Worm (Caenorhabditis elegans) whole organism, young adult: ENCODE results near the gene F09E5.8.

Experiments used
- B0035.1 ChIP-seq: sonication (generic microtip); optimal IDR thresholded peaks from 2 replicates; lab custom pipeline; 2016; ENCODE audit warnings: missing genetic modification characterization, mild to moderate bottlenecking, missing compliant biosample characterization, missing genotype, missing genetic modification reagents
- C06A6.2 ChIP-seq: fragments of 200-800 bp; sonication (Bioruptor generic); conservative IDR thresholded peaks from 2 replicates; pipeline ENCODE4 v1.3.6; 2022; ENCODE audit warnings: missing genetic modification characterization, missing compliant biosample characterization
- C17E4.6 ChIP-seq: fragments of 200-800 bp; sonication (Bioruptor generic); IDR thresholded peaks from 2 replicates; pipeline ENCODE4 v1.3.6; 2022; ENCODE audit warnings: missing genetic modification reagents, missing genetic modification characterization, missing compliant biosample characterization
- F49E8.2 ChIP-seq: sonication (generic microtip); optimal IDR thresholded peaks from 3 replicates; lab custom pipeline; 2017; ENCODE audit warnings: missing genetic modification characterization, mild to moderate bottlenecking, missing compliant biosample characterization, antibody characterized with exemption, moderate library complexity; ENCODE audit not compliant: insufficient read depth
- F57A8.1 ChIP-seq: fragments of 200-800 bp; sonication (Bioruptor generic); optimal IDR thresholded peaks from 2 replicates; lab custom pipeline; 2018; ENCODE audit warnings: mild to moderate bottlenecking, missing genetic modification characterization, moderate library complexity, missing compliant biosample characterization
- Y53F4B.3 ChIP-seq: fragments of 200-800 bp; sonication (Bioruptor generic); IDR thresholded peaks from 2 replicates; pipeline ENCODE4 v1.3.6; 2022; ENCODE audit warnings: missing genetic modification reagents, missing genetic modification characterization, missing compliant biosample characterization
- Y53G8AR.9 ChIP-seq: fragments of 200-800 bp; sonication (Bioruptor generic); conservative IDR thresholded peaks from 2 replicates; pipeline ENCODE4 v1.3.6; 2022; ENCODE audit warnings: missing genetic modification reagents, missing genetic modification characterization, missing compliant biosample characterization
- Y56A3A.18 ChIP-seq: fragments of 200-800 bp; sonication (Bioruptor generic); IDR thresholded peaks from 2 replicates; pipeline ENCODE4 v1.3.6; 2022; ENCODE audit warnings: missing genetic modification reagents, missing genetic modification characterization, missing compliant biosample characterization
- Y67H2A.10 ChIP-seq: fragments of 200-800 bp; sonication (Bioruptor generic); conservative IDR thresholded peaks from 2 replicates; pipeline ENCODE4 v1.3.6; 2022; ENCODE audit warnings: missing genetic modification reagents, missing genetic modification characterization, missing compliant biosample characterization
- Y79H2A.3 ChIP-seq: fragments of 200-800 bp; sonication (Bioruptor generic); conservative IDR thresholded peaks from 2 replicates; pipeline ENCODE4 v1.3.6; 2022; ENCODE audit warnings: missing genetic modification reagents, missing genetic modification characterization, missing compliant biosample characterization
- akir-1 ChIP-seq: fragments of 200-800 bp; sonication (Bioruptor generic); optimal IDR thresholded peaks from 2 replicates; lab custom pipeline; 2018; ENCODE audit warnings: mild to moderate bottlenecking, missing genetic modification characterization, moderate library complexity, missing compliant biosample characterization
- atf-7 ChIP-seq: sonication (generic microtip); optimal IDR thresholded peaks from 2 replicates; lab custom pipeline; 2017; ENCODE audit warnings: mild to moderate bottlenecking, missing genetic modification characterization, missing compliant biosample characterization
- attf-6 ChIP-seq: fragments of 200-800 bp; sonication (Bioruptor generic); IDR thresholded peaks from 2 replicates; pipeline ENCODE4 v1.3.6; 2022; ENCODE audit warnings: missing genetic modification reagents, missing genetic modification characterization, missing compliant biosample characterization
- cebp-2 ChIP-seq: fragments of 200-800 bp; sonication (Bioruptor generic); IDR thresholded peaks from 2 replicates; pipeline ENCODE4 v1.3.6; 2022; ENCODE audit warnings: missing genetic modification characterization, missing compliant biosample characterization
- ceh-100 ChIP-seq: fragments of 200-800 bp; sonication (Bioruptor generic); IDR thresholded peaks from 2 replicates; pipeline ENCODE4 v1.3.6; 2022; ENCODE audit warnings: missing genetic modification reagents, missing genetic modification characterization, missing compliant biosample characterization
- ceh-79 ChIP-seq: sonication (generic microtip); optimal IDR thresholded peaks from 2 replicates; lab custom pipeline; 2017; ENCODE audit warnings: mild to moderate bottlenecking, missing genetic modification characterization, missing compliant biosample characterization
- ceh-91 ChIP-seq: fragments of 200-800 bp; sonication (Bioruptor generic); IDR thresholded peaks from 2 replicates; pipeline ENCODE4 v1.3.6; 2022; ENCODE audit warnings: missing genetic modification reagents, missing genetic modification characterization, missing compliant biosample characterization
- dpff-1 ChIP-seq: sonication (generic microtip); optimal IDR thresholded peaks from 2 replicates; lab custom pipeline; 2017; ENCODE audit warnings: mild to moderate bottlenecking, missing genetic modification characterization, missing compliant biosample characterization
- egl-44 ChIP-seq: fragments of 200-800 bp; sonication (Bioruptor generic); IDR thresholded peaks from 2 replicates; pipeline ENCODE4 v1.3.6; 2022; ENCODE audit warnings: missing genetic modification reagents, missing genetic modification characterization, missing compliant biosample characterization
- fkh-3 ChIP-seq: sonication (generic microtip); optimal IDR thresholded peaks from 2 replicates; lab custom pipeline; 2016; ENCODE audit warnings: mild to moderate bottlenecking, missing genetic modification characterization, missing compliant biosample characterization
- him-1 ChIP-seq: sonication (generic microtip); optimal IDR thresholded peaks from 2 replicates; lab custom pipeline; 2016; ENCODE audit warnings: missing genotype, missing genetic modification reagents, missing genetic modification characterization, missing compliant biosample characterization
- hlh-12 ChIP-seq: sonication (generic microtip); optimal IDR thresholded peaks from 2 replicates; lab custom pipeline; 2016; ENCODE audit warnings: missing genetic modification characterization, missing compliant biosample characterization
- hmg-20 ChIP-seq: fragments of 200-800 bp; sonication (Bioruptor generic); IDR thresholded peaks from 2 replicates; pipeline ENCODE4 v1.3.6; 2022; ENCODE audit warnings: missing genetic modification reagents, missing genetic modification characterization, missing compliant biosample characterization
- hsf-1 ChIP-seq: fragments of 200-800 bp; sonication (Bioruptor generic); IDR thresholded peaks from 2 replicates; pipeline ENCODE4 v1.3.6; 2022; ENCODE audit warnings: missing genetic modification reagents, missing genetic modification characterization, missing compliant biosample characterization
- lag-1 ChIP-seq: fragments of 200-800 bp; sonication (Bioruptor generic); IDR thresholded peaks from 2 replicates; pipeline ENCODE4 v1.3.6; 2022; ENCODE audit warnings: missing genetic modification reagents, missing genetic modification characterization, missing compliant biosample characterization
- let-607 ChIP-seq, 2 experiments: fragments of 200-800 bp in 1 of 2; sonication (Bioruptor generic) in 1 of 2; sonication (generic microtip) in 1 of 2; optimal IDR thresholded peaks; 2 replicates each; lab custom pipeline; 2016 to 2018; ENCODE audit warnings: mild to moderate bottlenecking in 2 of 2, missing compliant biosample characterization in 2 of 2, missing genetic modification characterization in 2 of 2, moderate library complexity in 2 of 2, missing genotype in 1 of 2
- lin-35 ChIP-seq, 3 experiments: fragments of 150-350 bp in 2 of 3; sonication (generic microtip) in 1 of 3; optimal IDR thresholded peaks; 2 replicates each; lab custom pipeline; 2014 to 2018; ENCODE audit warnings: missing biosample characterization in 3 of 3, missing genetic modification characterization in 3 of 3, missing genetic modification reagents in 3 of 3
- lin-54 ChIP-seq: fragments of 200-800 bp; sonication (Bioruptor generic); optimal IDR thresholded peaks from 2 replicates; lab custom pipeline; 2018; ENCODE audit warnings: mild to moderate bottlenecking, missing genetic modification characterization, missing compliant biosample characterization
- lsl-1 ChIP-seq: fragments of 200-800 bp; sonication (Bioruptor generic); optimal IDR thresholded peaks from 2 replicates; lab custom pipeline; 2018; ENCODE audit warnings: mild to moderate bottlenecking, missing genetic modification characterization, moderate library complexity, missing compliant biosample characterization
- mes-4 ChIP-seq: sonication (generic microtip); optimal IDR thresholded peaks from 2 replicates; lab custom pipeline; 2016; ENCODE audit warnings: missing genotype, missing genetic modification characterization, missing compliant biosample characterization
- nfya-2 ChIP-seq: fragments of 200-800 bp; sonication (Bioruptor generic); IDR thresholded peaks from 2 replicates; pipeline ENCODE4 v1.3.6; 2022; ENCODE audit warnings: missing genetic modification reagents, missing genetic modification characterization, missing compliant biosample characterization
- nfyb-1 ChIP-seq: fragments of 200-800 bp; sonication (Bioruptor generic); IDR thresholded peaks from 2 replicates; pipeline ENCODE4 v1.3.6; 2022; ENCODE audit warnings: missing genetic modification reagents, missing genetic modification characterization, missing compliant biosample characterization
- nhr-80 ChIP-seq: sonication (generic microtip); optimal IDR thresholded peaks from 2 replicates; lab custom pipeline; 2016; ENCODE audit warnings: missing genetic modification characterization, missing compliant biosample characterization
- pha-4 ChIP-seq: fragments of 150-350 bp; sonication (generic microtip); optimal IDR thresholded peaks from 2 replicates; lab custom pipeline; 2014; ENCODE audit warnings: missing biosample characterization, missing genetic modification reagents, missing genetic modification characterization
- rcor-1 ChIP-seq: fragments of 200-800 bp; sonication (Bioruptor generic); IDR thresholded peaks from 2 replicates; pipeline ENCODE4 v1.3.6; 2022; ENCODE audit warnings: missing genetic modification reagents, missing genetic modification characterization, missing compliant biosample characterization
- repo-1 ChIP-seq: sonication (generic microtip); optimal IDR thresholded peaks from 2 replicates; lab custom pipeline; 2017; ENCODE audit warnings: mild to moderate bottlenecking, missing genetic modification characterization, missing compliant biosample characterization
- sdz-38 ChIP-seq: sonication (generic microtip); optimal IDR thresholded peaks from 2 replicates; lab custom pipeline; 2016; ENCODE audit warnings: missing genotype, missing genetic modification characterization, missing compliant biosample characterization
- snpc-4 ChIP-seq, 5 experiments: fragments of 150-350 bp in 1 of 5; sonication (generic microtip) in 4 of 5; optimal IDR thresholded peaks; 2 replicates each; lab custom pipeline; 2014 to 2018; ENCODE audit warnings: missing genetic modification characterization in 5 of 5, missing biosample characterization in 3 of 5, antibody characterized with exemption in 2 of 5, mild to moderate bottlenecking in 2 of 5, missing compliant biosample characterization in 2 of 5, missing genotype in 2 of 5, moderate library complexity in 2 of 5, missing genetic modification reagents in 1 of 5
- sptf-2 ChIP-seq: fragments of 200-800 bp; sonication (Bioruptor generic); optimal IDR thresholded peaks from 2 replicates; lab custom pipeline; 2018; ENCODE audit warnings: mild to moderate bottlenecking, missing genetic modification characterization, missing compliant biosample characterization
- unc-62 ChIP-seq: fragments of 150-350 bp; optimal IDR thresholded peaks from 2 replicates; lab custom pipeline; 2014; ENCODE audit warnings: missing biosample characterization, missing genetic modification reagents, missing genetic modification characterization
- xnd-1 ChIP-seq: sonication (generic microtip); optimal IDR thresholded peaks from 2 replicates; lab custom pipeline; 2016; ENCODE audit warnings: missing genotype, missing genetic modification reagents, missing genetic modification characterization, missing compliant biosample characterization
- zfh-2 ChIP-seq: fragments of 200-800 bp; sonication (Bioruptor generic); conservative IDR thresholded peaks from 2 replicates; pipeline ENCODE4 v1.3.6; 2022; ENCODE audit warnings: missing genetic modification reagents, missing genetic modification characterization, missing compliant biosample characterization
- zim-3 ChIP-seq: sonication (generic microtip); optimal IDR thresholded peaks from 2 replicates; lab custom pipeline; 2017; ENCODE audit warnings: mild to moderate bottlenecking, missing genetic modification characterization, moderate library complexity, missing compliant biosample characterization
- ztf-22 ChIP-seq: fragments of 200-800 bp; sonication (Bioruptor generic); optimal IDR thresholded peaks from 2 replicates; lab custom pipeline; 2018; ENCODE audit warnings: mild to moderate bottlenecking, missing genetic modification characterization, moderate library complexity, missing compliant biosample characterization
- ztf-25 ChIP-seq: fragments of 200-800 bp; sonication (Bioruptor generic); IDR thresholded peaks from 2 replicates; pipeline ENCODE4 v1.3.6; 2022; ENCODE audit warnings: missing genetic modification reagents, missing genetic modification characterization, missing compliant biosample characterization
- ztf-26 ChIP-seq: sonication (generic microtip); optimal IDR thresholded peaks from 2 replicates; lab custom pipeline; 2017; ENCODE audit warnings: missing genetic modification characterization, missing compliant biosample characterization
- ztf-28 ChIP-seq: fragments of 200-800 bp; sonication (Bioruptor generic); IDR thresholded peaks from 2 replicates; pipeline ENCODE4 v1.3.6; 2022; ENCODE audit warnings: missing genetic modification reagents, missing genetic modification characterization, missing compliant biosample characterization
- ztf-3 ChIP-seq: fragments of 200-800 bp; sonication (Bioruptor generic); optimal IDR thresholded peaks from 2 replicates; lab custom pipeline; 2018; ENCODE audit warnings: mild to moderate bottlenecking, missing genetic modification characterization, missing compliant biosample characterization

F09E5.8 gene

DNA sequence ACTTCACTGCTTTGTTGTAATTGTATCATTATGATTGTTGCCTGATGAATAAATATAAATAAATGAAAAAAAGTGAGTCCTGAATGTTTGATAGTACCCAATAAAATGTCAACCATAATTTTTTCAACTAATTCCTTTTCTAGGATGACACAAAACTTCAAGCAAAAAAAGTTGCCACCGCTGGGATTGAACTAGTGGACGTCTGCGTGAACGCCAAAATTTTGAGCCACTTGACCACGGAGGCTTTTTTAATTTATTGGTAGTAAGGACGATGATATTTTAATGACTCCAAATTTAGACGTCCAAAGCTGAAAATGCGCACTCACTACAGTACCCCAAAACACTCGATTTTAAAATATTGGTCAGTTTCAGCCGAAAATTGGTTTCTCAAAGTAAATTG, 3.2 kb downstream of the F09E5.8 start (continued):
- TF ChIP-seq B0035.1 = peak; percentile 0
- no peak for TF ChIP-seq ztf-22 (GFP tag; lab: Kevin White, UChicago)
- TF ChIP-seq lin-54 (GFP tag; lab: Kevin White, UChicago) = peak; percentile 71
- TF ChIP-seq mes-4 (tag; lab: Kevin White, UChicago) = peak; percentile 78
- peak; percentile 64 for TF ChIP-seq hsf-1 (GFP tag; lab: Robert Waterston, UW)
- peak; percentile 64; the same call in 1 of the 2 replicates for TF ChIP-seq egl-44 (GFP tag; lab: Robert Waterston, UW)
- TF ChIP-seq ztf-26 (tag; lab: Kevin White, UChicago) = peak; percentile 61
- TF ChIP-seq nhr-80 (tag; lab: Kevin White, UChicago) = no peak
- TF ChIP-seq lag-1 (GFP tag; lab: Robert Waterston, UW) = no peak
- TF ChIP-seq attf-6 (GFP tag; lab: Robert Waterston, UW) = peak; percentile 69
- peak; percentile 86 for TF ChIP-seq repo-1 (tag; lab: Kevin White, UChicago)
- peak; percentile 62 for TF ChIP-seq atf-7 (tag; lab: Kevin White, UChicago)
- TF ChIP-seq lin-35 (GFP tag; optimal IDR thresholded peaks at IDR 0.05; lab: Kevin White, UChicago) = no peak
- peak; percentile 67; the same call in 1 of the 2 replicates for TF ChIP-seq nfyb-1 (GFP tag; lab: Robert Waterston, UW)
- TF ChIP-seq let-607 (tag; optimal IDR thresholded peaks at IDR 0.05; lab: Kevin White, UChicago) = peak; percentile 47 to 54
- TF ChIP-seq F57A8.1 (GFP tag; lab: Kevin White, UChicago) = peak; percentile 27
- no peak for TF ChIP-seq ztf-3 (GFP tag; lab: Kevin White, UChicago)
- no peak for TF ChIP-seq sdz-38 (tag; lab: Kevin White, UChicago)
- TF ChIP-seq cebp-2 (GFP tag; lab: Robert Waterston, UW) = 0 out of 2 replicates have a peak, but pooled peaks have one; percentile 67
- peak; percentile 26; the same call in 1 of the 2 replicates for TF ChIP-seq Y53F4B.3 (GFP tag; lab: Robert Waterston, UW)
- TF ChIP-seq ztf-25 (GFP tag; lab: Robert Waterston, UW) = peak; percentile 94
- TF ChIP-seq ztf-28 (GFP tag; lab: Robert Waterston, UW) = 0 out of 2 replicates have a peak, but pooled peaks have one; percentile 26
- TF ChIP-seq rcor-1 (GFP tag; lab: Robert Waterston, UW) = no peak
- peak; percentile 90 for TF ChIP-seq zim-3 (tag; lab: Kevin White, UChicago)
- 0 out of 2 replicates have a peak, but pooled peaks have one; percentile 62 for TF ChIP-seq nfya-2 (GFP tag; lab: Robert Waterston, UW)
- TF ChIP-seq unc-62 (GFP tag; lab: Kevin White, UChicago) = no peak
- peak; percentile 44 for TF ChIP-seq lsl-1
- TF ChIP-seq Y53G8AR.9 = peak; percentile 71; the same call in 1 of the 2 replicates
- peak; percentile 8 for TF ChIP-seq snpc-4 (GFP tag; optimal IDR thresholded peaks at IDR 0.05; lab: Kevin White, UChicago)
- TF ChIP-seq snpc-4 (tag; optimal IDR thresholded peaks at IDR 0.05; lab: Kevin White, UChicago) = peak in 3 of 4 experiments; percentile 38 to 52 (median 49)
- no peak for TF ChIP-seq Y79H2A.3 (GFP tag; lab: Robert Waterston, UW)
- TF ChIP-seq ceh-91 (GFP tag; lab: Robert Waterston, UW) = no peak
- TF ChIP-seq him-1 (tag; lab: Kevin White, UChicago) = peak; percentile 57
- peak; percentile 25; the same call in 1 of the 2 replicates for TF ChIP-seq hmg-20 (GFP tag; lab: Robert Waterston, UW)
- TF ChIP-seq ceh-79 (tag; lab: Kevin White, UChicago) = peak; percentile 78
- TF ChIP-seq sptf-2 = no peak
- TF ChIP-seq xnd-1 (tag; lab: Kevin White, UChicago) = peak; percentile 24
- no peak for TF ChIP-seq akir-1 (GFP tag; lab: Kevin White, UChicago)
- no peak for TF ChIP-seq zfh-2 (GFP tag; lab: Robert Waterston, UW)
- peak; percentile 65 for TF ChIP-seq ceh-100 (GFP tag; lab: Robert Waterston, UW)
- peak; percentile 89 for TF ChIP-seq fkh-3 (tag; lab: Kevin White, UChicago)
- TF ChIP-seq F49E8.2 = peak; percentile 60
- TF ChIP-seq hlh-12 = peak; percentile 37
- no peak for TF ChIP-seq pha-4 (tag; lab: Kevin White, UChicago)
- TF ChIP-seq C17E4.6 (GFP tag; lab: Robert Waterston, UW) = no peak
- peak; percentile 50; the same call in 1 of the 2 replicates for TF ChIP-seq C06A6.2
- TF ChIP-seq Y56A3A.18 (GFP tag; lab: Robert Waterston, UW) = peak; percentile 78
- peak; percentile 84 for TF ChIP-seq dpff-1
- TF ChIP-seq Y67H2A.10 (GFP tag; lab: Robert Waterston, UW) = no peak
